Worm (Caenorhabditis elegans) whole organism, mixed stage, embryonic: ENCODE measurements around the gene aex-4.

ENCODE experiments used
- ceh-43 ChIP-seq: fragments of 200-800 bp; sonication (Bioruptor generic); optimal IDR thresholded peaks from 2 replicates; lab custom pipeline; 2018; ENCODE audit warnings: mild to moderate bottlenecking, missing genetic modification characterization, moderate library complexity, missing compliant biosample characterization
- lin-13 ChIP-seq: fragments of 150-350 bp; optimal IDR thresholded peaks from 2 replicates; lab custom pipeline; 2014; ENCODE audit warnings: missing biosample characterization, missing genetic modification characterization
- lsy-2 ChIP-seq: fragments of 150-350 bp; optimal IDR thresholded peaks from 2 replicates; lab custom pipeline; 2014; ENCODE audit warnings: missing biosample characterization, missing genetic modification characterization
- nhr-12 ChIP-seq: fragments of 150-350 bp; optimal IDR thresholded peaks from 2 replicates; lab custom pipeline; 2014; ENCODE audit warnings: missing biosample characterization, missing genetic modification characterization
- unc-39 ChIP-seq: fragments of 150-350 bp; optimal IDR thresholded peaks from 2 replicates; lab custom pipeline; 2014; ENCODE audit warnings: missing biosample characterization, missing genetic modification characterization
- ztf-11 ChIP-seq: fragments of 150-350 bp; optimal IDR thresholded peaks from 2 replicates; lab custom pipeline; 2014; ENCODE audit warnings: missing biosample characterization, missing genetic modification characterization

DNA sequence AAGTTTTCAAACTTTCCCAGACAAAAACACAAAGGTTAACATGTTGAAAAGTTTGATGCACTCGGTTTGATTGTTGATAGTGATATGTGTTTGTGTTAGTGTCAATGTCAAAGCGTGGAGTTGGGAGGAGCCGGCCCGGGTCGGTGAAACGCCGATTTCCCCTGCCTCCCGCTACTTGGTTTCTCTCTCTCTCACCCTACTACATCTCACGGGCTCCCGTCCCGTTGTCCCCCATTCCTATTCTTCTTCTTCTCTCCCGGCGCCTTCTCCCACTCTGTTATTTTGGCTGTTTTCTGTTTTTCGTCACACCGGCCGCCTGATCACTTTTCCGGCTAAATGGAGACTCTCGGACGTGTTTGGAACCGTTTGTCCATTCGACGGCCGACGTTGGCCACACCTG, 22.8 kb upstream of the aex-4 start:
- TF ChIP-seq ztf-11 (tag; lab: Kevin White, UChicago) (no peak), lsy-2 (tag; lab: Kevin White, UChicago) (no peak), lin-13 (tag; lab: Kevin White, UChicago) (no peak), unc-39 (tag; lab: Kevin White, UChicago) (no peak), ceh-43 (GFP tag; lab: Kevin White, UChicago) (no peak), nhr-12 (tag; lab: Kevin White, UChicago) (no peak)
